Worm (Caenorhabditis elegans) whole organism, L4 larva: ENCODE results near the gene srd-3.
A peak's percentile ranks its signal among the peaks of the same experiment; 100 is the strongest.

ENCODE experiments used
- F10B5.3 ChIP-seq: sonication (generic microtip); optimal IDR thresholded peaks from 2 replicates; lab custom pipeline; 2016; ENCODE audit warnings: mild to moderate bottlenecking, missing genetic modification characterization, missing compliant biosample characterization
- F44E2.7 ChIP-seq: fragments of 200-800 bp; sonication (Bioruptor generic); IDR thresholded peaks from 2 replicates; pipeline ENCODE4 v2.1.2; 2022; ENCODE audit warnings: missing genetic modification characterization, missing compliant biosample characterization
- R02D3.7 ChIP-seq: fragments of 150-350 bp; sonication (generic microtip); optimal IDR thresholded peaks from 3 replicates; lab custom pipeline; 2014; ENCODE audit warnings: missing biosample characterization, missing genetic modification characterization
- T20F7.1 ChIP-seq: fragments of 200-800 bp; sonication (Bioruptor generic); optimal IDR thresholded peaks from 2 replicates; lab custom pipeline; 2018; ENCODE audit warnings: mild to moderate bottlenecking, missing genetic modification characterization, missing compliant biosample characterization
- T26A8.4 ChIP-seq: fragments of 200-800 bp; sonication (Bioruptor generic); IDR thresholded peaks from 2 replicates; pipeline ENCODE4 v1.3.6; 2022; ENCODE audit warnings: missing genetic modification characterization, missing compliant biosample characterization
- Y105C5A.15 ChIP-seq: fragments of 200-800 bp; sonication (Bioruptor generic); IDR thresholded peaks from 2 replicates; pipeline ENCODE4 v1.3.6; 2022; ENCODE audit warnings: missing genetic modification characterization, missing compliant biosample characterization
- Y5F2A.4 ChIP-seq: fragments of 200-800 bp; sonication (Bioruptor generic); optimal IDR thresholded peaks from 2 replicates; lab custom pipeline; 2018; ENCODE audit warnings: mild to moderate bottlenecking, missing genetic modification characterization, missing compliant biosample characterization
- ZK337.2 ChIP-seq: fragments of 200-800 bp; sonication (Bioruptor generic); IDR thresholded peaks from 2 replicates; pipeline ENCODE4 v1.3.6; 2022; ENCODE audit warnings: missing genetic modification reagents, missing genetic modification characterization, missing compliant biosample characterization
- ZK546.5 ChIP-seq, 2 experiments: sonication (generic microtip); optimal IDR thresholded peaks; 2 replicates each; lab custom pipeline; 2017; ENCODE audit warnings: missing biosample characterization in 2 of 2, missing genetic modification characterization in 2 of 2
- aly-2 ChIP-seq: sonication (generic microtip); optimal IDR thresholded peaks from 2 replicates; lab custom pipeline; 2018; ENCODE audit warnings: missing biosample characterization, missing genetic modification characterization
- ama-1 ChIP-seq: fragments of 150-350 bp; optimal IDR thresholded peaks from 2 replicates; lab custom pipeline; 2014; ENCODE audit warnings: inconsistent platforms, mixed read lengths
- arid-1 ChIP-seq: fragments of 200-800 bp; sonication (Bioruptor generic); conservative IDR thresholded peaks from 2 replicates; pipeline ENCODE4 v1.3.6; 2022; ENCODE audit warnings: missing genetic modification reagents, missing genetic modification characterization, missing compliant biosample characterization
- attf-4 ChIP-seq: sonication (generic microtip); optimal IDR thresholded peaks from 3 replicates; lab custom pipeline; 2017; ENCODE audit warnings: missing biosample characterization, missing genetic modification characterization
- ceh-20 ChIP-seq: fragments of 200-800 bp; sonication (Bioruptor generic); IDR thresholded peaks from 2 replicates; pipeline ENCODE4 v1.3.6; 2022; ENCODE audit warnings: missing genetic modification reagents, missing genetic modification characterization, missing compliant biosample characterization
- daf-16 ChIP-seq, 3 experiments: sonication (generic microtip); optimal IDR thresholded peaks; 2 replicates each; lab custom pipeline; 2016 to 2017; ENCODE audit warnings: missing genetic modification characterization in 3 of 3, missing genetic modification reagents in 3 of 3, mild to moderate bottlenecking in 2 of 3, missing compliant biosample characterization in 2 of 3, missing biosample characterization in 1 of 3, moderate library complexity in 1 of 3
- daf-19 ChIP-seq: fragments of 200-800 bp; sonication (Bioruptor generic); conservative IDR thresholded peaks from 2 replicates; pipeline ENCODE4 v1.3.6; 2022; ENCODE audit warnings: missing genetic modification characterization, missing compliant biosample characterization
- dmd-6 ChIP-seq: fragments of 200-800 bp; sonication (Bioruptor generic); IDR thresholded peaks from 2 replicates; pipeline ENCODE4 v1.3.6; 2022; ENCODE audit warnings: missing genetic modification reagents, missing genetic modification characterization, missing compliant biosample characterization
- dmd-8 ChIP-seq: fragments of 200-800 bp; sonication (Bioruptor generic); IDR thresholded peaks from 2 replicates; pipeline ENCODE4 v1.3.6; 2022; ENCODE audit warnings: missing genetic modification characterization, missing compliant biosample characterization
- dmd-9 ChIP-seq: fragments of 200-800 bp; sonication (Bioruptor generic); IDR thresholded peaks from 2 replicates; pipeline ENCODE4 v1.3.6; 2022; ENCODE audit warnings: missing genetic modification reagents, missing genetic modification characterization, missing compliant biosample characterization
- egl-43 ChIP-seq: fragments of 200-800 bp; sonication (Bioruptor generic); IDR thresholded peaks from 2 replicates; pipeline ENCODE4 v1.3.6; 2022; ENCODE audit warnings: missing genetic modification reagents, missing genetic modification characterization, missing compliant biosample characterization
- fos-1 ChIP-seq: fragments of 150-350 bp; optimal IDR thresholded peaks from 2 replicates; lab custom pipeline; 2014; ENCODE audit warnings: missing biosample characterization, missing genetic modification characterization
- hlh-11 ChIP-seq: fragments of 200-800 bp; sonication (Bioruptor generic); optimal IDR thresholded peaks from 2 replicates; lab custom pipeline; 2018; ENCODE audit warnings: mild to moderate bottlenecking, missing genetic modification characterization, missing compliant biosample characterization
- hmg-1.1 ChIP-seq: fragments of 200-800 bp; sonication (Bioruptor generic); IDR thresholded peaks from 2 replicates; pipeline ENCODE4 v1.3.6; 2022; ENCODE audit warnings: missing genetic modification reagents, missing genetic modification characterization, missing compliant biosample characterization
- jun-1 ChIP-seq: fragments of 150-350 bp; optimal IDR thresholded peaks from 2 replicates; lab custom pipeline; 2014; ENCODE audit warnings: missing biosample characterization, missing genetic modification reagents, missing genetic modification characterization
- lin-13 ChIP-seq: fragments of 150-350 bp; optimal IDR thresholded peaks from 2 replicates; lab custom pipeline; 2014; ENCODE audit warnings: missing biosample characterization, missing genetic modification reagents, missing genetic modification characterization
- lin-15B ChIP-seq: fragments of 150-350 bp; sonication (generic microtip); optimal IDR thresholded peaks from 3 replicates; lab custom pipeline; 2014; ENCODE audit warnings: missing biosample characterization, missing genetic modification characterization
- lin-29 ChIP-seq: fragments of 200-800 bp; sonication (Bioruptor generic); IDR thresholded peaks from 2 replicates; pipeline ENCODE4 v1.3.6; 2022; ENCODE audit warnings: missing genetic modification reagents, missing genetic modification characterization, missing compliant biosample characterization
- lin-38 ChIP-seq: fragments of 200-800 bp; sonication (Bioruptor generic); IDR thresholded peaks from 2 replicates; pipeline ENCODE4 v1.3.6; 2022; ENCODE audit warnings: missing genetic modification reagents, missing genetic modification characterization, missing compliant biosample characterization
- madf-5 ChIP-seq, 2 experiments: fragments of 200-800 bp; sonication (Bioruptor generic); IDR thresholded peaks; 2 replicates each; pipeline ENCODE4 v1.3.6; 2022; ENCODE audit warnings: missing compliant biosample characterization in 2 of 2, missing genetic modification characterization in 2 of 2
- madf-9 ChIP-seq: fragments of 200-800 bp; sonication (Bioruptor generic); conservative IDR thresholded peaks from 2 replicates; pipeline ENCODE4 v1.3.6; 2022; ENCODE audit warnings: missing genetic modification reagents, missing genetic modification characterization, missing compliant biosample characterization
- mxl-3 ChIP-seq: fragments of 200-800 bp; sonication (Bioruptor generic); optimal IDR thresholded peaks from 2 replicates; lab custom pipeline; 2018; ENCODE audit warnings: mild to moderate bottlenecking, missing genetic modification characterization, missing compliant biosample characterization
- nhr-11 ChIP-seq: fragments of 150-350 bp; optimal IDR thresholded peaks from 2 replicates; lab custom pipeline; 2014; ENCODE audit warnings: missing biosample characterization, missing genetic modification characterization
- nhr-25 ChIP-seq: sonication (generic microtip); optimal IDR thresholded peaks from 2 replicates; lab custom pipeline; 2017; ENCODE audit warnings: missing genetic modification characterization, mild to moderate bottlenecking, missing compliant biosample characterization, antibody characterized with exemption, moderate library complexity, borderline replicate concordance; ENCODE audit not compliant: insufficient read depth
- nhr-41 ChIP-seq: fragments of 200-800 bp; sonication (Bioruptor generic); IDR thresholded peaks from 2 replicates; pipeline ENCODE4 v1.3.6; 2022; ENCODE audit warnings: missing genetic modification reagents, missing genetic modification characterization, missing compliant biosample characterization
- nhr-48 ChIP-seq: sonication (generic microtip); optimal IDR thresholded peaks from 2 replicates; lab custom pipeline; 2016; ENCODE audit warnings: mild to moderate bottlenecking, missing genetic modification characterization, missing compliant biosample characterization
- nhr-76 ChIP-seq: fragments of 150-350 bp; optimal IDR thresholded peaks from 2 replicates; lab custom pipeline; 2014; ENCODE audit warnings: missing biosample characterization, missing genetic modification characterization
- nhr-77 ChIP-seq: fragments of 150-350 bp; optimal IDR thresholded peaks from 2 replicates; lab custom pipeline; 2014; ENCODE audit warnings: missing biosample characterization, missing genetic modification characterization
- pha-4 ChIP-seq, 2 experiments: fragments of 150-350 bp in 1 of 2; fragments of 200-800 bp in 1 of 2; sonication (Bioruptor generic) in 1 of 2; IDR thresholded peaks in 1 of 2; optimal IDR thresholded peaks in 1 of 2; 2 replicates each; pipeline versions ENCODE4 v1.3.6 to Lab custom; 2014 to 2022; ENCODE audit warnings: missing genetic modification characterization in 2 of 2, missing genetic modification reagents in 2 of 2, missing biosample characterization in 1 of 2, missing compliant biosample characterization in 1 of 2
- php-3 ChIP-seq: fragments of 200-800 bp; sonication (Bioruptor generic); IDR thresholded peaks from 2 replicates; pipeline ENCODE4 v1.3.6; 2022; ENCODE audit warnings: missing genetic modification reagents, missing genetic modification characterization, missing compliant biosample characterization
- pqm-1 ChIP-seq: sonication (generic microtip); optimal IDR thresholded peaks from 2 replicates; lab custom pipeline; 2017; ENCODE audit warnings: missing biosample characterization, missing genetic modification characterization
- rbr-2 ChIP-seq: sonication (generic microtip); optimal IDR thresholded peaks from 2 replicates; lab custom pipeline; 2016; ENCODE audit warnings: missing genotype, missing genetic modification characterization, missing compliant biosample characterization
- sdz-12 ChIP-seq: fragments of 200-800 bp; sonication (Bioruptor generic); optimal IDR thresholded peaks from 2 replicates; lab custom pipeline; 2018; ENCODE audit warnings: mild to moderate bottlenecking, missing genetic modification characterization, missing compliant biosample characterization
- snpc-1.2 ChIP-seq: fragments of 200-800 bp; sonication (Bioruptor generic); IDR thresholded peaks from 2 replicates; pipeline ENCODE4 v1.3.6; 2022; ENCODE audit warnings: missing genetic modification reagents, missing genetic modification characterization, missing compliant biosample characterization
- spr-3 ChIP-seq: fragments of 200-800 bp; sonication (Bioruptor generic); optimal IDR thresholded peaks from 2 replicates; lab custom pipeline; 2018; ENCODE audit warnings: mild to moderate bottlenecking, missing genetic modification characterization, missing compliant biosample characterization
- tag-97 ChIP-seq: fragments of 200-800 bp; sonication (Bioruptor generic); IDR thresholded peaks from 2 replicates; pipeline ENCODE4 v1.3.6; 2022; ENCODE audit warnings: missing genetic modification characterization, missing compliant biosample characterization
- tra-1 ChIP-seq: fragments of 200-800 bp; sonication (Bioruptor generic); IDR thresholded peaks from 2 replicates; pipeline ENCODE4 v1.3.6; 2022; ENCODE audit warnings: missing genetic modification reagents, missing genetic modification characterization, missing compliant biosample characterization
- vab-7 ChIP-seq: fragments of 200-800 bp; sonication (Bioruptor generic); IDR thresholded peaks from 2 replicates; pipeline ENCODE4 v1.3.6; 2022; ENCODE audit warnings: missing genetic modification reagents, missing genetic modification characterization, missing compliant biosample characterization
- zfp-3 ChIP-seq: fragments of 200-800 bp; sonication (Bioruptor generic); conservative IDR thresholded peaks from 2 replicates; pipeline ENCODE4 v1.3.6; 2022; ENCODE audit warnings: missing genetic modification reagents, missing genetic modification characterization, missing compliant biosample characterization
- zip-2 ChIP-seq: fragments of 150-350 bp; optimal IDR thresholded peaks from 2 replicates; lab custom pipeline; 2014; ENCODE audit warnings: missing biosample characterization, missing genetic modification characterization
- ztf-11 ChIP-seq: fragments of 150-350 bp; optimal IDR thresholded peaks from 2 replicates; lab custom pipeline; 2014; ENCODE audit warnings: missing biosample characterization, missing genetic modification characterization
- ztf-7 ChIP-seq: fragments of 150-350 bp; optimal IDR thresholded peaks from 2 replicates; lab custom pipeline; 2014; ENCODE audit warnings: missing biosample characterization, missing genetic modification characterization

srd-3 gene

ce11 chrII:162182-162581 lies 33.4 kb upstream of the srd-3 start, which contains the start of gene etr-1 (continued):
- TF ChIP-seq arid-1 (GFP tag; lab: Robert Waterston, UW) (0 out of 2 replicates have a peak, but pooled peaks have one; percentile 21), php-3 (GFP tag; lab: Robert Waterston, UW) (peak; percentile 83), ama-1 (lab: Kevin White, UChicago) (peak; percentile 15), Y105C5A.15 (GFP tag; lab: Robert Waterston, UW) (no peak), ztf-7 (tag; lab: Kevin White, UChicago) (no peak), pqm-1 (peak; percentile 97), nhr-11 (tag; lab: Kevin White, UChicago) (no peak), daf-16 (GFP tag; optimal IDR thresholded peaks at IDR 0.05; lab: Kevin White, UChicago) (no peak), daf-16 (tag; optimal IDR thresholded peaks at IDR 0.05; lab: Kevin White, UChicago) (peak; percentile 82), ceh-20 (GFP tag; lab: Robert Waterston, UW) (peak; percentile 61), zip-2 (tag; lab: Kevin White, UChicago) (no peak), madf-9 (GFP tag; lab: Robert Waterston, UW) (no peak), rbr-2 (tag; lab: Kevin White, UChicago) (no peak), nhr-41 (GFP tag; lab: Robert Waterston, UW) (peak; percentile 64), T20F7.1 (GFP tag; lab: Kevin White, UChicago) (no peak), dmd-9 (GFP tag; lab: Robert Waterston, UW) (no peak), vab-7 (no peak), hlh-11 (tag; lab: Kevin White, UChicago) (peak; percentile 94), T26A8.4 (GFP tag; lab: Robert Waterston, UW) (no peak), nhr-25 (peak; percentile 16), F10B5.3 (tag; lab: Kevin White, UChicago) (no peak), jun-1 (tag; lab: Kevin White, UChicago) (peak; percentile 22), egl-43 (no peak), pha-4 (GFP tag; IDR thresholded peaks at IDR 0.05; lab: Robert Waterston, UW) (no peak), pha-4 (tag; optimal IDR thresholded peaks at IDR 0.05; lab: Kevin White, UChicago) (no peak), dmd-6 (GFP tag; lab: Robert Waterston, UW) (peak; percentile 92), nhr-77 (peak; percentile 66), daf-19 (GFP tag; lab: Robert Waterston, UW) (no peak), R02D3.7 (no peak), tra-1 (GFP tag; lab: Robert Waterston, UW) (peak; percentile 84), hmg-1.1 (0 out of 2 replicates have a peak, but pooled peaks have one; percentile 12), spr-3 (no peak), lin-15B (tag; lab: Kevin White, UChicago) (no peak), snpc-1.2 (GFP tag; lab: Robert Waterston, UW) (no peak), lin-38 (peak; percentile 25; the same call in 1 of the 2 replicates), attf-4 (tag; lab: Kevin White, UChicago) (no peak), ZK546.5 (tag; optimal IDR thresholded peaks at IDR 0.05; lab: Kevin White, UChicago) (no peak), nhr-76 (tag; lab: Kevin White, UChicago) (no peak), zfp-3 (GFP tag; lab: Robert Waterston, UW) (no peak), F44E2.7 (no peak), dmd-8 (GFP tag; lab: Robert Waterston, UW) (no peak), madf-5 (GFP tag; IDR thresholded peaks at IDR 0.05; lab: Robert Waterston, UW) (no peak), sdz-12 (GFP tag; lab: Kevin White, UChicago) (no peak), Y5F2A.4 (GFP tag; lab: Kevin White, UChicago) (no peak), lin-13 (no peak), tag-97 (GFP tag; lab: Robert Waterston, UW) (no peak), lin-29 (GFP tag; lab: Robert Waterston, UW) (no peak), mxl-3 (GFP tag; lab: Kevin White, UChicago) (peak; percentile 88), ztf-11 (tag; lab: Kevin White, UChicago) (no peak), fos-1 (tag; lab: Kevin White, UChicago) (no peak), aly-2 (tag; lab: Kevin White, UChicago) (no peak), ZK337.2 (GFP tag; lab: Robert Waterston, UW) (no peak), nhr-48 (tag; lab: Kevin White, UChicago) (peak; percentile 71)
